Fruit fly (Drosophila melanogaster): ENCODE results near the gene AkhR.

AkhR gene

dm6 chr2L:6722822-6723749 is 7.1 kb upstream of the AkhR start, which contains the start of gene homer (continued):
- TF ChIP-seq CG31224 (GFP tag; IDR thresholded peaks at IDR 0.05): no peak
- TF ChIP-seq CG12104 (GFP tag; optimal IDR thresholded peaks at IDR 0.05): no peak
- no peak for TF ChIP-seq Antp (GFP tag; optimal IDR thresholded peaks at IDR 0.05)
- no peak for TF ChIP-seq CG16779 (GFP tag; IDR thresholded peaks at IDR 0.05)
- TF ChIP-seq nerfin-2 (GFP tag; IDR thresholded peaks at IDR 0.05; ENCODE audit: partially characterized antibody): peak; percentile 97
- no peak for TF ChIP-seq CG18764 (GFP tag; optimal IDR thresholded peaks at IDR 0.05)
- no peak for TF ChIP-seq CG10147 (GFP tag; optimal IDR thresholded peaks at IDR 0.05)
- no peak for TF ChIP-seq CG9876 (GFP tag; optimal IDR thresholded peaks at IDR 0.05)
- TF ChIP-seq jumu (GFP tag; optimal IDR thresholded peaks at IDR 0.05): no peak
- TF ChIP-seq Bdp1 (GFP tag; optimal IDR thresholded peaks at IDR 0.05): no peak
- no peak for TF ChIP-seq HmgD (GFP tag; optimal IDR thresholded peaks at IDR 0.05)
- no peak for TF ChIP-seq CG6254 (GFP tag; optimal IDR thresholded peaks at IDR 0.05)
- TF ChIP-seq NK7.1 (GFP tag; optimal IDR thresholded peaks at IDR 0.05): no peak
- TF ChIP-seq Sox100B (GFP tag; optimal IDR thresholded peaks at IDR 0.05): no peak
- TF ChIP-seq Dek (tag; optimal IDR thresholded peaks at IDR 0.05): no peak
- TF ChIP-seq CG13296 (GFP tag; optimal IDR thresholded peaks at IDR 0.05): peak; percentile 33
- no peak for TF ChIP-seq bsh (GFP tag; optimal IDR thresholded peaks at IDR 0.05)
- peak; percentile 42 for TF ChIP-seq Fer1 (GFP tag; optimal IDR thresholded peaks at IDR 0.05)
- TF ChIP-seq CG7963 (GFP tag; IDR thresholded peaks at IDR 0.05; ENCODE audit: partially characterized antibody): peak; percentile 95
- TF ChIP-seq disco-r (GFP tag; optimal IDR thresholded peaks at IDR 0.05): no peak
- peak; percentile 23; the same call in 1 of the 2 replicates for TF ChIP-seq Rfx (GFP tag; IDR thresholded peaks at IDR 0.05)
- TF ChIP-seq vfl (GFP tag; optimal IDR thresholded peaks at IDR 0.05): no peak
- no peak for TF ChIP-seq cwo (GFP tag; optimal IDR thresholded peaks at IDR 0.05)
- no peak for TF ChIP-seq CG2120 (GFP tag; optimal IDR thresholded peaks at IDR 0.05)
- TF ChIP-seq eve (GFP tag; optimal IDR thresholded peaks at IDR 0.05): no peak
- TF ChIP-seq Jarid2 (GFP tag; optimal IDR thresholded peaks at IDR 0.05): no peak
- TF ChIP-seq hb (GFP tag; IDR thresholded peaks at IDR 0.05; ENCODE audit: partially characterized antibody): peak; percentile 95
- no peak for TF ChIP-seq rib (GFP tag; IDR thresholded peaks at IDR 0.05)
- TF ChIP-seq sug (tag; optimal IDR thresholded peaks at IDR 0.05): peak; percentile 46
- TF ChIP-seq CG4730 (GFP tag; IDR thresholded peaks at IDR 0.05): no peak
- no peak for TF ChIP-seq Elba2 (GFP tag; optimal IDR thresholded peaks at IDR 0.05)
- TF ChIP-seq CG12659 (GFP tag; optimal IDR thresholded peaks at IDR 0.05): peak; percentile 78
- no peak for TF ChIP-seq Deaf1 (tag; optimal IDR thresholded peaks at IDR 0.05)
- no peak for TF ChIP-seq Hsf (GFP tag; optimal IDR thresholded peaks at IDR 0.05)
- TF ChIP-seq CG12299 (tag; optimal IDR thresholded peaks at IDR 0.05): no peak
- no peak for TF ChIP-seq ab (GFP tag; optimal IDR thresholded peaks at IDR 0.05)
- TF ChIP-seq ewg (GFP tag; optimal IDR thresholded peaks at IDR 0.05): no peak
- TF ChIP-seq vnd (GFP tag; IDR thresholded peaks at IDR 0.05; ENCODE audit: partially characterized antibody): peak; percentile 93
- TF ChIP-seq Ets97D (GFP tag; optimal IDR thresholded peaks at IDR 0.05): no peak
- no peak for TF ChIP-seq CG4282 (GFP tag; optimal IDR thresholded peaks at IDR 0.05)
- TF ChIP-seq CG9437 (GFP tag; optimal IDR thresholded peaks at IDR 0.05): no peak
- TF ChIP-seq Sry-β (GFP tag; optimal IDR thresholded peaks at IDR 0.05): no peak
- TF ChIP-seq Ravus (GFP tag; IDR thresholded peaks at IDR 0.05): no peak
- TF ChIP-seq fd64A (GFP tag; optimal IDR thresholded peaks at IDR 0.05): peak; percentile 48
- TF ChIP-seq Nf-YA (GFP tag; IDR thresholded peaks at IDR 0.05): no peak
- TF ChIP-seq Mrtf (GFP tag; IDR thresholded peaks at IDR 0.05): no peak
- peak; percentile 98 for TF ChIP-seq sr (GFP tag; IDR thresholded peaks at IDR 0.05)
- TF ChIP-seq CG13424 (tag; optimal IDR thresholded peaks at IDR 0.05): no peak
- TF ChIP-seq pros (GFP tag; optimal IDR thresholded peaks at IDR 0.05): peak; percentile 7

Data from whole organism, embryonic.